Worm (Caenorhabditis elegans) whole organism, L4/young adult: ENCODE data around the gene vab-2.

ENCODE experiments used
- W03F9.2 ChIP-seq: fragments of 150-350 bp; optimal IDR thresholded peaks from 2 replicates; lab custom pipeline; 2014; ENCODE audit warnings: missing biosample characterization, missing genetic modification characterization
- dao-5 ChIP-seq: sonication (generic microtip); optimal IDR thresholded peaks from 2 replicates; lab custom pipeline; 2016; ENCODE audit warnings: missing genotype, missing genetic modification characterization, moderate library complexity, missing compliant biosample characterization
- him-1 ChIP-seq: sonication (generic microtip); optimal IDR thresholded peaks from 2 replicates; lab custom pipeline; 2016; ENCODE audit warnings: missing genotype, missing genetic modification reagents, missing genetic modification characterization, missing compliant biosample characterization

DNA sequence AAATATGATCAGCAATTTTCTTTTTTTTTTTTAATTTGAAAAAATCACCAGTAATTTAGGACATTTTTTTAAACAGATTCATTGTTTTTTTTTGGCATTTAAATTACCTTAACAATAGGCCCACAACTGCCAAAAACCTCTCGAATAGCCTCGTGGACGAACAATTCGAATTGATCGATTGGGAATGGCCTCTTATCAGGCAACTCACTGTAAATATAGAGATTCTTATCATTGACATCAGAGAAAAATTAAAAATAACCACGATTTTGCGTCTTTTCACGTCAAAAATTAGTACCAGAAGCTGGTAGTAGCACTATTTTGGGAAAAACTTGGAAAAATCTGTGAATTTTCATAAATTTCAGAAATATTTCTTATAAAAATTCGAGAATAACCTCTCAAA lies 44.7 kb downstream of the vab-2 start:
- TF ChIP-seq him-1 (tag; lab: Kevin White, UChicago) (no peak), dao-5 (no peak), W03F9.2 (no peak)
